Worm (Caenorhabditis elegans) whole organism, L3 larva: ENCODE data around the gene nlp-5.

Experiments
- ama-1 ChIP-seq: fragments of 150-350 bp; optimal IDR thresholded peaks from 2 replicates; lab custom pipeline; 2018
- egl-27 ChIP-seq: sonication (generic microtip); optimal IDR thresholded peaks from 4 replicates; lab custom pipeline; 2017; ENCODE audit warnings: missing biosample characterization, missing genetic modification reagents, missing genetic modification characterization
- elt-2 ChIP-seq: sonication (generic microtip); optimal IDR thresholded peaks from 2 replicates; lab custom pipeline; 2016; ENCODE audit warnings: missing genetic modification reagents, mild to moderate bottlenecking, missing genetic modification characterization, missing compliant biosample characterization
- ztf-11 ChIP-seq: fragments of 150-350 bp; optimal IDR thresholded peaks from 2 replicates; lab custom pipeline; 2014; ENCODE audit warnings: missing biosample characterization, missing genetic modification characterization

ce11 chrII:8266559-8266958, 28.3 kb downstream of the nlp-5 start:
- TF ChIP-seq egl-27 (tag; lab: Kevin White, UChicago) (no peak), ztf-11 (tag; lab: Kevin White, UChicago) (no peak), elt-2 (tag; lab: Kevin White, UChicago) (peak; percentile 82), ama-1 (no peak)
